Worm (Caenorhabditis elegans): Measurements from ENCODE around the gene frm-8.

DNA sequence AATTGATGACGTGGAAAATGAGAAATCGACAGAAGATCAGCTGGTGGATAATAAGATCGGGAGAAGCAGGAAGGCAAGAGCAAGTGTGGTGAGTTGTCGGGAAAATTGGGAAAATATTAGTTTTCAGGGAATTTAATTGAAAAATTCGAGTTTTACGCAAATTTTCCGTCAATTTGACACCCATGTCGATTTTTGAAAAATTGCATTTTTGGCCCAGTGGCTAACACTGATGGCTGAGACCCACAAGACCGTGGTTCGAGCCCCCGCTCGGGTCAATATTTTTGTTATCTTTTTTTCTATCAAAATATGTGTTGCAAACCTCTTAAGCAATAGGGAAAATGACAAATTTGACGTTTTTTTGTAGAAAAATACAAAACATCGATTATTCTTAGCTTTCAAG lies 30.4 kb downstream of the frm-8 start:
- TF ChIP-seq hlh-30 (tag; optimal IDR thresholded peaks at IDR 0.05; ENCODE audit: insufficient read depth) (no peak), pag-3 (tag; optimal IDR thresholded peaks at IDR 0.05; ENCODE audit: borderline replicate concordance) (no peak), ceh-6 (GFP tag; optimal IDR thresholded peaks at IDR 0.05) (no peak), che-1 (tag; optimal IDR thresholded peaks at IDR 0.05) (no peak), C38D4.7 (GFP tag; optimal IDR thresholded peaks at IDR 0.05) (no peak), unc-86 (tag; optimal IDR thresholded peaks at IDR 0.05) (no peak)

Measured in whole organism, late embryonic.